Worm (Caenorhabditis elegans) whole organism, L2 larva: Measurements from ENCODE around the gene C03B1.9.

Source experiments
- F13H6.1 ChIP-seq: sonication (generic microtip); optimal IDR thresholded peaks from 2 replicates; lab custom pipeline; 2016; ENCODE audit warnings: missing genetic modification characterization, missing compliant biosample characterization
- ZK546.5 ChIP-seq: sonication (generic microtip); optimal IDR thresholded peaks from 2 replicates; lab custom pipeline; 2017; ENCODE audit warnings: missing biosample characterization, missing genetic modification characterization
- ceh-82 ChIP-seq: fragments of 150-350 bp; optimal IDR thresholded peaks from 2 replicates; lab custom pipeline; 2014; ENCODE audit warnings: missing biosample characterization, missing genetic modification characterization
- fos-1 ChIP-seq: fragments of 150-350 bp; optimal IDR thresholded peaks from 2 replicates; lab custom pipeline; 2014; ENCODE audit warnings: missing biosample characterization, missing genetic modification characterization
- lin-13 ChIP-seq: fragments of 150-350 bp; optimal IDR thresholded peaks from 2 replicates; lab custom pipeline; 2014; ENCODE audit warnings: missing biosample characterization, missing genetic modification reagents, missing genetic modification characterization
- mdl-1 ChIP-seq, 2 experiments: fragments of 150-350 bp in 1 of 2; sonication (generic microtip) in 1 of 2; optimal IDR thresholded peaks; 2 replicates each; lab custom pipeline; 2017; ENCODE audit warnings: missing biosample characterization in 2 of 2, missing genetic modification characterization in 2 of 2
- nhr-11 ChIP-seq: fragments of 150-350 bp; optimal IDR thresholded peaks from 2 replicates; lab custom pipeline; 2014; ENCODE audit warnings: missing biosample characterization, missing genetic modification characterization
- nhr-77 ChIP-seq: fragments of 150-350 bp; optimal IDR thresholded peaks from 2 replicates; lab custom pipeline; 2014; ENCODE audit warnings: missing biosample characterization, missing genetic modification characterization
- snpc-4 ChIP-seq: fragments of 150-350 bp; optimal IDR thresholded peaks from 2 replicates; lab custom pipeline; 2014; ENCODE audit warnings: missing biosample characterization, missing genetic modification characterization

- TF ChIP-seq ceh-82 = no peak
- TF ChIP-seq nhr-77 (tag; lab: Kevin White, UChicago) = no peak
- no peak for TF ChIP-seq F13H6.1
- TF ChIP-seq ZK546.5 = no peak
- TF ChIP-seq fos-1 (tag; lab: Kevin White, UChicago) = no peak
- no peak for TF ChIP-seq mdl-1 (tag; optimal IDR thresholded peaks at IDR 0.05; lab: Kevin White, UChicago)
- no peak for TF ChIP-seq nhr-11
- no peak for TF ChIP-seq lin-13 (GFP tag; lab: Kevin White, UChicago)
- TF ChIP-seq snpc-4 (tag; lab: Kevin White, UChicago) = no peak
Measured at ce11 chrX:6357772-6358171, 10.9 kb upstream of the C03B1.9 start, which contains the start of gene C03B1.10.
